Fruit fly (Drosophila melanogaster) whole organism, prepupa: ENCODE measurements around the gene ebd1.

Source experiments
- CG11294 ChIP-seq: fragments of 200-800 bp; sonication (Bioruptor generic); IDR thresholded peaks from 2 replicates; pipeline ENCODE4 v1.3.6; 2022; ENCODE audit warnings: missing biosample characterization, missing genetic modification characterization
- CG11762 ChIP-seq: fragments of 200-800 bp; sonication (Bioruptor generic); optimal IDR thresholded peaks from 3 replicates; lab custom pipeline; 2016; ENCODE audit warnings: missing biosample characterization, missing genetic modification characterization; ENCODE audit not compliant: insufficient read depth
- CG15336 ChIP-seq: fragments of 200-800 bp; sonication (Bioruptor generic); IDR thresholded peaks from 2 replicates; pipeline ENCODE4 v1.3.6; 2022; ENCODE audit warnings: missing biosample characterization, missing genetic modification characterization
- CG1621 ChIP-seq: fragments of 200-800 bp; sonication (Bioruptor generic); optimal IDR thresholded peaks from 3 replicates; lab custom pipeline; 2018; ENCODE audit warnings: missing biosample characterization, mild to moderate bottlenecking, missing genetic modification characterization
- CG16779 ChIP-seq: fragments of 200-800 bp; sonication (Bioruptor generic); optimal IDR thresholded peaks from 3 replicates; lab custom pipeline; 2017; ENCODE audit warnings: missing biosample characterization, mild to moderate bottlenecking, missing genetic modification characterization
- CG3032 ChIP-seq: fragments of 200-800 bp; optimal IDR thresholded peaks from 2 replicates; lab custom pipeline; 2019; ENCODE audit warnings: missing biosample characterization, mild to moderate bottlenecking, missing genetic modification characterization, moderate library complexity
- CG32006 ChIP-seq: fragments of 200-800 bp; sonication (Bioruptor generic); optimal IDR thresholded peaks from 3 replicates; lab custom pipeline; 2017; ENCODE audit warnings: missing biosample characterization, mild to moderate bottlenecking, missing genetic modification characterization
- CG34406 ChIP-seq: fragments of 200-800 bp; sonication (Bioruptor generic); optimal IDR thresholded peaks from 3 replicates; lab custom pipeline; 2016; ENCODE audit warnings: missing biosample characterization, missing genetic modification characterization
- CG3919 ChIP-seq: fragments of 200-800 bp; sonication (Bioruptor generic); optimal IDR thresholded peaks from 3 replicates; lab custom pipeline; 2016; ENCODE audit warnings: missing biosample characterization, missing genetic modification characterization
- CG6163 ChIP-seq: fragments of 200-800 bp; sonication (Bioruptor generic); IDR thresholded peaks from 3 replicates; pipeline ENCODE4 v1.3.6; 2022; ENCODE audit warnings: missing biosample characterization, missing genetic modification characterization
- CG6276 ChIP-seq: fragments of 200-800 bp; sonication (Bioruptor generic); optimal IDR thresholded peaks from 2 replicates; lab custom pipeline; 2017; ENCODE audit warnings: missing biosample characterization, mild to moderate bottlenecking, missing genetic modification characterization
- CG6808 ChIP-seq: fragments of 200-800 bp; sonication (Bioruptor generic); optimal IDR thresholded peaks from 3 replicates; lab custom pipeline; 2017; ENCODE audit warnings: missing biosample characterization, missing genetic modification characterization, mild to moderate bottlenecking, moderate library complexity, missing genetic modification reagents
- CG6854 ChIP-seq: fragments of 200-800 bp; sonication (Bioruptor generic); optimal IDR thresholded peaks from 2 replicates; lab custom pipeline; 2017; ENCODE audit warnings: missing biosample characterization, mild to moderate bottlenecking, missing genetic modification characterization
- CG7368 ChIP-seq: fragments of 200-800 bp; sonication (Bioruptor generic); optimal IDR thresholded peaks from 3 replicates; lab custom pipeline; 2016; ENCODE audit warnings: missing biosample characterization, missing genetic modification characterization
- CG8119 ChIP-seq: fragments of 200-800 bp; sonication (Bioruptor generic); IDR thresholded peaks from 3 replicates; pipeline ENCODE4 v1.3.6; 2022; ENCODE audit warnings: missing biosample characterization, missing genetic modification characterization
- CG9139 ChIP-seq: fragments of 200-800 bp; sonication (Bioruptor generic); optimal IDR thresholded peaks from 3 replicates; lab custom pipeline; 2017; ENCODE audit warnings: missing biosample characterization, mild to moderate bottlenecking, missing genetic modification characterization
- Eip75B ChIP-seq: fragments of 200-800 bp; sonication (Bioruptor generic); optimal IDR thresholded peaks from 3 replicates; lab custom pipeline; 2016; ENCODE audit warnings: missing biosample characterization, missing genetic modification characterization
- Eip78C ChIP-seq: fragments of 200-800 bp; sonication (Bioruptor generic); peaks from one replicate; lab custom pipeline; 2016; ENCODE audit warnings: missing biosample characterization, missing genetic modification characterization
- Eip93F ChIP-seq: fragments of 200-800 bp; sonication (Bioruptor generic); optimal IDR thresholded peaks from 2 replicates; lab custom pipeline; 2016; ENCODE audit warnings: missing biosample characterization, mild to moderate bottlenecking, missing genetic modification characterization
- Ets21C ChIP-seq: fragments of 200-800 bp; sonication (Bioruptor generic); optimal IDR thresholded peaks from 3 replicates; lab custom pipeline; 2016; ENCODE audit warnings: missing biosample characterization, missing genetic modification characterization
- Ets96B ChIP-seq: fragments of 200-800 bp; optimal IDR thresholded peaks from 2 replicates; lab custom pipeline; 2019; ENCODE audit warnings: missing biosample characterization, mild to moderate bottlenecking, missing genetic modification characterization, moderate library complexity
- Hr39 ChIP-seq: fragments of 200-800 bp; sonication (Bioruptor generic); optimal IDR thresholded peaks from 2 replicates; lab custom pipeline; 2016; ENCODE audit warnings: missing biosample characterization, missing genetic modification characterization
- Hr4 ChIP-seq: fragments of 200-800 bp; sonication (Bioruptor generic); optimal IDR thresholded peaks from 3 replicates; lab custom pipeline; 2016; ENCODE audit warnings: missing biosample characterization, missing genetic modification characterization
- Lpt ChIP-seq: fragments of 200-800 bp; sonication (Bioruptor generic); optimal IDR thresholded peaks from 3 replicates; lab custom pipeline; 2016; ENCODE audit warnings: missing biosample characterization, missing genetic modification characterization
- Met ChIP-seq: fragments of 200-800 bp; sonication (Bioruptor generic); optimal IDR thresholded peaks from 3 replicates; lab custom pipeline; 2016; ENCODE audit warnings: missing biosample characterization, missing genetic modification characterization
- OdsH ChIP-seq: fragments of 200-800 bp; sonication (Bioruptor generic); optimal IDR thresholded peaks from 3 replicates; lab custom pipeline; 2016; ENCODE audit warnings: missing biosample characterization, missing genetic modification characterization
- Smox ChIP-seq: fragments of 200-800 bp; sonication (Bioruptor generic); optimal IDR thresholded peaks from 3 replicates; lab custom pipeline; 2016; ENCODE audit warnings: missing biosample characterization, missing genetic modification characterization
- Sox102F ChIP-seq: fragments of 200-800 bp; sonication (Bioruptor generic); optimal IDR thresholded peaks from 2 replicates; lab custom pipeline; 2016; ENCODE audit warnings: missing biosample characterization, mild to moderate bottlenecking, missing genetic modification characterization
- Sox15 ChIP-seq: fragments of 200-800 bp; sonication (Bioruptor generic); optimal IDR thresholded peaks from 3 replicates; lab custom pipeline; 2016; ENCODE audit warnings: missing biosample characterization, missing genetic modification characterization
- achi ChIP-seq: fragments of 200-800 bp; sonication (Bioruptor generic); optimal IDR thresholded peaks from 3 replicates; lab custom pipeline; 2016; ENCODE audit warnings: missing biosample characterization, missing genetic modification characterization
- cyc ChIP-seq: fragments of 200-800 bp; sonication (Bioruptor generic); optimal IDR thresholded peaks from 3 replicates; lab custom pipeline; 2016; ENCODE audit warnings: missing biosample characterization, missing genetic modification characterization
- dac ChIP-seq: fragments of 200-800 bp; sonication (Bioruptor generic); optimal IDR thresholded peaks from 2 replicates; lab custom pipeline; 2017; ENCODE audit warnings: missing biosample characterization, mild to moderate bottlenecking, missing genetic modification characterization
- dsx ChIP-seq: fragments of 200-800 bp; optimal IDR thresholded peaks from 3 replicates; lab custom pipeline; 2019; ENCODE audit warnings: missing biosample characterization, mild to moderate bottlenecking, missing genetic modification characterization, moderate library complexity; ENCODE audit not compliant: poor library complexity, severe bottlenecking
- eg ChIP-seq: fragments of 200-800 bp; sonication (Bioruptor generic); IDR thresholded peaks from 3 replicates; pipeline ENCODE4 v1.3.6; 2022; ENCODE audit warnings: missing biosample characterization, missing genetic modification characterization
- fd59A ChIP-seq: fragments of 200-800 bp; sonication (Bioruptor generic); optimal IDR thresholded peaks from 2 replicates; lab custom pipeline; 2017; ENCODE audit warnings: missing biosample characterization, mild to moderate bottlenecking, missing genetic modification characterization, missing genetic modification reagents
- fd85E ChIP-seq: fragments of 200-800 bp; sonication (Bioruptor generic); optimal IDR thresholded peaks from 3 replicates; lab custom pipeline; 2016; ENCODE audit warnings: missing biosample characterization, missing genetic modification characterization
- lz ChIP-seq: fragments of 200-800 bp; sonication (Bioruptor generic); optimal IDR thresholded peaks from 3 replicates; lab custom pipeline; 2016; ENCODE audit warnings: missing biosample characterization, missing genetic modification characterization
- net ChIP-seq: fragments of 200-800 bp; sonication (Bioruptor generic); optimal IDR thresholded peaks from 3 replicates; lab custom pipeline; 2016; ENCODE audit warnings: missing biosample characterization, missing genetic modification characterization
- salr ChIP-seq, 2 experiments: fragments of 200-800 bp; sonication (Bioruptor generic); optimal IDR thresholded peaks; 3 replicates each; lab custom pipeline; 2016 to 2018; ENCODE audit warnings: missing biosample characterization in 2 of 2, missing genetic modification characterization in 2 of 2, mild to moderate bottlenecking in 1 of 2
- ss ChIP-seq, 2 experiments: fragments of 200-800 bp; sonication (Bioruptor generic); optimal IDR thresholded peaks; 2 replicates in 1 of 2; 3 replicates in 1 of 2; lab custom pipeline; 2017 to 2018; ENCODE audit warnings: mild to moderate bottlenecking in 2 of 2, missing biosample characterization in 2 of 2, missing genetic modification characterization in 2 of 2, moderate library complexity in 1 of 2
- svp ChIP-seq: fragments of 200-800 bp; sonication (Bioruptor generic); peaks from one replicate; lab custom pipeline; 2016; ENCODE audit warnings: missing biosample characterization, missing genetic modification characterization
- topi ChIP-seq: fragments of 200-800 bp; sonication (Bioruptor generic); optimal IDR thresholded peaks from 3 replicates; lab custom pipeline; 2016; ENCODE audit warnings: missing biosample characterization, missing genetic modification characterization

Gene ebd1

dm6 chr3L:733845-734697 is 48.7 kb upstream of the ebd1 start (continued):
- TF ChIP-seq CG11762 (GFP tag; lab: Kevin White, UChicago) = peak; percentile 55
- TF ChIP-seq CG3919 (GFP tag; lab: Kevin White, UChicago) = peak; percentile 72
- TF ChIP-seq CG16779 (tag; lab: Kevin White, UChicago) = peak; percentile 76
- peak; percentile 69 for TF ChIP-seq Hr4 (GFP tag; lab: Kevin White, UChicago)
- TF ChIP-seq CG6808 (GFP tag; lab: Kevin White, UChicago) = peak; percentile 83
- no peak for TF ChIP-seq Smox
- TF ChIP-seq Sox15 (GFP tag; lab: Kevin White, UChicago) = peak; percentile 56
- TF ChIP-seq Sox102F = no peak
- TF ChIP-seq CG6854 (GFP tag; lab: Kevin White, UChicago) = no peak
- TF ChIP-seq Lpt = peak; percentile 33
- TF ChIP-seq fd85E (GFP tag; lab: Kevin White, UChicago) = no peak
- TF ChIP-seq topi (GFP tag; lab: Kevin White, UChicago) = no peak
- TF ChIP-seq CG6163 (GFP tag; lab: Robert Waterston, UW) = peak; percentile 38; the same call in 2 of the 3 replicates
- peak; percentile 71 for TF ChIP-seq net
- TF ChIP-seq Eip78C (GFP tag; lab: Kevin White, UChicago) = peak; percentile 86
- peak; percentile 8; the same call in 1 of the 2 replicates for TF ChIP-seq CG11294
- peak; percentile 48; the same call in 2 of the 3 replicates for TF ChIP-seq eg (GFP tag; lab: Robert Waterston, UW)
- TF ChIP-seq Ets96B = peak; percentile 74
- TF ChIP-seq Eip93F (GFP tag; lab: Kevin White, UChicago) = no peak
- TF ChIP-seq, all 60 proteins: peak for 44

- TF ChIP-seq Hr39 (GFP tag; lab: Kevin White, UChicago) (no peak), cyc (GFP tag; lab: Kevin White, UChicago) (no peak), svp (peak; percentile 1)
Measured at dm6 chr3L:733174-733829, 48.0 kb upstream of the ebd1 start.

- TF ChIP-seq CG6163 (GFP tag; lab: Robert Waterston, UW) = 0 out of 3 replicates have a peak, but pooled peaks have one; percentile 27
- peak; percentile 16 for TF ChIP-seq Eip78C (GFP tag; lab: Kevin White, UChicago)
- 0 out of 3 replicates have a peak, but pooled peaks have one; percentile 31 for TF ChIP-seq eg (GFP tag; lab: Robert Waterston, UW)
- TF ChIP-seq ss (GFP tag; optimal IDR thresholded peaks at IDR 0.05; lab: Kevin White, UChicago) = peak in 1 of 2 experiments; percentile 53
- no peak for TF ChIP-seq svp
- peak; percentile 5 for TF ChIP-seq CG1621
- TF ChIP-seq CG6276 (GFP tag; lab: Kevin White, UChicago) = no peak
- TF ChIP-seq Eip75B (GFP tag; lab: Kevin White, UChicago) = no peak
- TF ChIP-seq dsx (GFP tag; lab: Kevin White, UChicago) = peak; percentile 14
- no peak for TF ChIP-seq Ets21C
- no peak for TF ChIP-seq CG34406 (GFP tag; lab: Kevin White, UChicago)
- TF ChIP-seq, all 60 proteins: peak for 6
Measured at dm6 chr3L:732290-732954, 47.1 kb upstream of the ebd1 start.

DNA sequence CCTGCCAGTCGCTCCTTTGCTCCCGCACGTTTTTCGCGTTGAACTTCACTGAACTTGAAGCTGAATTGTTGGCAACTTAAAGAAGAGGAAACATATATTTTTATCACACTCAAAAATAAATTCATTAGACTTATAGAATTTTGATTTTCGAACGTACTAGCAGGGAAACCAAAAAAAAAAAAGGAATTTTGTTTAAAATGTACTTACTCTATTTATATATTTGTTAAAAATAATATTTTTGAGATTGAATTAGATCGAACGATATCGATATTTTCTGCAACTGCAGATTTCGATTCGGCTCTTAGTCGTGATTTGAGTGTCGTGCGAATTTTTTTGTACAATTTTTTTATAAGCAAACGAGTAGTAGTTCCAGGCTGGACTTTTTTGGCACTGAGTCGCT is 46.1 kb upstream of the ebd1 start:
- TF ChIP-seq CG11762 (GFP tag; lab: Kevin White, UChicago) (peak; percentile 24), achi (GFP tag; lab: Kevin White, UChicago) (peak; percentile 44), Eip78C (GFP tag; lab: Kevin White, UChicago) (peak; percentile 30), CG15336 (GFP tag; lab: Robert Waterston, UW) (no peak), lz (GFP tag; lab: Kevin White, UChicago) (no peak), CG8119 (GFP tag; lab: Robert Waterston, UW) (no peak), fd59A (GFP tag; lab: Kevin White, UChicago) (no peak), svp (peak; percentile 6), CG7368 (GFP tag; lab: Kevin White, UChicago) (peak; percentile 44), salr (GFP tag; optimal IDR thresholded peaks at IDR 0.05; lab: Kevin White, UChicago) (no peak), dac (GFP tag; lab: Kevin White, UChicago) (no peak), CG32006 (GFP tag; lab: Kevin White, UChicago) (no peak), OdsH (GFP tag; lab: Kevin White, UChicago) (no peak), Lpt (no peak), Eip75B (GFP tag; lab: Kevin White, UChicago) (no peak), CG9139 (GFP tag; lab: Kevin White, UChicago) (no peak), CG6808 (GFP tag; lab: Kevin White, UChicago) (peak; percentile 23), eg (GFP tag; lab: Robert Waterston, UW) (no peak), CG3032 (no peak), Met (GFP tag; lab: Kevin White, UChicago) (no peak), Hr4 (GFP tag; lab: Kevin White, UChicago) (no peak)
